Fruit fly (Drosophila melanogaster) Kc167 (cell line): ENCODE measurements around the gene CG11356.

Source experiments
- Myc ChIP-seq: fragments of >200 bp; optimal IDR thresholded peaks from 2 replicates; lab custom pipeline; 2017; ENCODE audit warnings: missing external identifiers
- h ChIP-seq: fragments of >200 bp; optimal IDR thresholded peaks from 3 replicates; lab custom pipeline; 2018; ENCODE audit warnings: missing external identifiers
- insv ChIP-seq: fragments of >200 bp; optimal IDR thresholded peaks from 3 replicates; lab custom pipeline; 2018; ENCODE audit warnings: missing external identifiers
- psq ChIP-seq: fragments of >200 bp; optimal IDR thresholded peaks from 2 replicates; lab custom pipeline; 2017; ENCODE audit warnings: missing external identifiers
- ttk ChIP-seq: sonication (Bioruptor generic); optimal IDR thresholded peaks from 2 replicates; lab custom pipeline; 2017; ENCODE audit warnings: missing external identifiers

DNA sequence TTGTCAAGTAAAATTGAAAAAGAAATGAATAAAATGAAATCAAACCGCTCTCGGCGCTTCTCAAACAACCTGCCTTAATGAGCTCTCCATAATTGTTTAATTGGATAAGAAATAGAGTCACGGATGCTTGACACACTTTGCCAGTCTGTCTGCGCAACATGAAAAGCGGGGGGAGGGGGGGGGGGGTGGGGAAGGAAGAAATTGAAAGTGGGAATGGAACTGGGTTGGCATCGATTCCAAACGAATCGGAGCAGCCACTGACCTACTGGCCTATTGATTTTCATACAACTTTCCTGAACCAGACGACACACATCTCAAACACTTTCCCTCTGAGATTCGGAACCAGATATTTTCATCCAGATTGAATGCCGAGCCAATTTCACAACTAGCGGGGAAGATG is 3.3 kb upstream of the CG11356 start, which contains the start of gene CG2750:
- no peak for TF ChIP-seq Myc (lab: Kevin White, UChicago)
- TF ChIP-seq psq (lab: Kevin White, UChicago): no peak
- no peak for TF ChIP-seq h (lab: Kevin White, UChicago)
- no peak for TF ChIP-seq insv (lab: Kevin White, UChicago)
- no peak for TF ChIP-seq ttk (lab: Kevin White, UChicago)
